Fruit fly (Drosophila melanogaster): Measurements from ENCODE around the gene E2f1.

E2f1 gene

DNA sequence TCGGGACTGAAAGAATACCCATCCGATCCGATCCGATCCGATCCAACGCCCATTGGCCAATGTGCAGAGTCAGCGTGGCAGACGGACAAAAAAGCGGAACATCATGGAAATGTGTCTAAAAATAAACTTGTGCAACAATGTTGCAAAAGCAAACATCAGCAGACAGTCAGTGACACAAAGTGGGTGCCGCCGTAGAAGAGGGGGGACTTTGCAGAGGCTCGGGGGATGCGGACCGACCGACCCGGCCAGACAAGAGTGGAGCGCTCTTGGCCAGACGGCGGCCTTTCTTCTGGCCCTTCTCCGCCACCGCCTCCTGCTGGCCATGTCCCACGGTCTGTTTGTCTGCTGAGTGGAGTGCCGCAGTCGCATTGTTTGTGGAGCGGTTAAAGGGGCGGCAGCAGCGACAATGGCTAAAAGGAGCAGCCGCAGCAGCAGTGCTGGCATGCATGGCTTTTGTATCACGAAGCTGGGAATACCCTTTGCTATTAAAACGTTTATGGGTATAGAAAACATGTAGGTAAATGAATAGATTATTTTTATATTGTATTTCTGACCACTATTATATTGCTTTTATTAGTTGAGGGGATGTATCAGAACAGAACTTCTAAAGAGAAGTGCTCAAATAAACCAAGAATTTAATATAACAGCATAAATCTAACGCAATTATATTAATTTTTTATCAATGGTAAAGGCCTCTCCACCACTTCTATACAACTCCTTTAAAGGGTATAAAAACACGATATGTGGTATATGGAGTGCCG, 52.2 kb downstream of the E2f1 start (continued):
- TF ChIP-seq CG11762 (GFP tag; optimal IDR thresholded peaks at IDR 0.05; ENCODE audit: insufficient read depth) (peak; percentile 55), CG32006 (GFP tag; optimal IDR thresholded peaks at IDR 0.05) (peak; percentile 77), cyc (GFP tag; optimal IDR thresholded peaks at IDR 0.05) (peak; percentile 72), CG8319 (GFP tag; optimal IDR thresholded peaks at IDR 0.05) (peak; percentile 59), CG31627 (GFP tag; optimal IDR thresholded peaks at IDR 0.05) (peak; percentile 76), Ets21C (GFP tag; optimal IDR thresholded peaks at IDR 0.05) (peak; percentile 67), CG1621 (tag; optimal IDR thresholded peaks at IDR 0.05) (peak; percentile 44), CG8632 (GFP tag; optimal IDR thresholded peaks at IDR 0.05) (peak; percentile 73), CG15336 (GFP tag; IDR thresholded peaks at IDR 0.05) (no peak), CG16779 (tag; optimal IDR thresholded peaks at IDR 0.05) (peak; percentile 51), CG6276 (GFP tag; optimal IDR thresholded peaks at IDR 0.05) (peak; percentile 45), CG3919 (GFP tag; optimal IDR thresholded peaks at IDR 0.05) (peak; percentile 82), svp (GFP tag) (peak; percentile 94)

DNA sequence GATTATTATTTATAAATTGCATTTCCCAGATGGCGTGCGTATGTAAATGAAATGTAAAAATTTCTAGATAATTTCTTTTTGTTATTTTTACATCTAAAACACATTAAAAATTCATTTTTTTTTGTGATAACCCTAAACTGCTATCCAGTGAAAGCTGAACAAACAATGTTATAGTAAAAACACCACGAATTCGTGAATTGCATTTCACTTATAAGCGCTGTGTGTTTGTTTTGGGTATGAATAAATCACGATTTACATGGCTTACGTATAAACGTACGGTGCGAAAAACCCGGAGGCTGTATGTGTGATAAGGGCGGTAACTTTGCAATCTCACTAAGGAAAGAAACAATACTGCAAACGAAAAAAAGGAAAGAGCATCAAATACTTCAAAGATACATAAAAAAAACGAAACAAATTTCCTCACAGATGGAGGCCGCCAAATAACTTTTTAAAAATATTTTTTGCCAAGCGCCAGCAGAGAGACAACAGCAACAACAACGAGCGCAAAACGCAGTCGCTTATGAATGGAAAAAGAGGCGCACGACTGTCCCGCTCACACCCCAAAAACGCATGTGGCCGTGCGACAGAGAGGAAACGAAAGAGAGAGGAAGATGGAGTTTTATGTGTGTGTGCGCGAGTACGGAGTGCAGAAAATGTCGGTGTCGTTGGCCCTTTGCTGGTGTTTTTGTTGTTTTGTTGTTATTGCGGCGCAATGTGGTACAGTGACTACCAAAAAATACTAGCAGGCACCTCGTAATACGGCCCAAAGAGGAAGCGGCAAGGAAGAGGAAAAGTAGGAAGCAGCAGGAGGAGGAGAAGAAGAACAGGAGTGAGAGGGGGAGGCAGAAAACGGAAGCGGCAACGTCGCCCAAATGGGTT, 54.2 kb downstream of the E2f1 start:
- TF ChIP-seq Ets96B (tag; optimal IDR thresholded peaks at IDR 0.05) (no peak), Sox15 (GFP tag; optimal IDR thresholded peaks at IDR 0.05) (no peak), CG6808 (GFP tag; optimal IDR thresholded peaks at IDR 0.05) (peak; percentile 28), achi (GFP tag; optimal IDR thresholded peaks at IDR 0.05) (no peak), CG1621 (tag; optimal IDR thresholded peaks at IDR 0.05) (peak; percentile 61), Blimp-1 (GFP tag; optimal IDR thresholded peaks at IDR 0.05) (peak; percentile 26), Ets21C (GFP tag; optimal IDR thresholded peaks at IDR 0.05) (no peak), Sox102F (GFP tag; optimal IDR thresholded peaks at IDR 0.05) (peak; percentile 14), Hr39 (GFP tag; optimal IDR thresholded peaks at IDR 0.05) (peak; percentile 5), CG32006 (GFP tag; optimal IDR thresholded peaks at IDR 0.05) (peak; percentile 12), CG6163 (GFP tag; IDR thresholded peaks at IDR 0.05) (no peak), CG16779 (tag; optimal IDR thresholded peaks at IDR 0.05) (peak; percentile 7), Eip78C (GFP tag) (peak; percentile 78), CG6276 (GFP tag; optimal IDR thresholded peaks at IDR 0.05) (peak; percentile 15), CG6854 (GFP tag; optimal IDR thresholded peaks at IDR 0.05) (peak; percentile 73), Smox (GFP tag; optimal IDR thresholded peaks at IDR 0.05) (no peak), esn (GFP tag; optimal IDR thresholded peaks at IDR 0.05) (peak; percentile 19), svp (GFP tag) (peak; percentile 85), CG7368 (GFP tag; optimal IDR thresholded peaks at IDR 0.05) (peak; percentile 16), CG4318 (GFP tag; optimal IDR thresholded peaks at IDR 0.05) (no peak), fd85E (GFP tag; optimal IDR thresholded peaks at IDR 0.05) (no peak), fd59A (GFP tag; optimal IDR thresholded peaks at IDR 0.05) (no peak), Sox14 (GFP tag; optimal IDR thresholded peaks at IDR 0.05) (peak; percentile 29), topi (GFP tag; optimal IDR thresholded peaks at IDR 0.05) (peak; percentile 31), CG8632 (GFP tag; optimal IDR thresholded peaks at IDR 0.05) (no peak), CG9139 (GFP tag; optimal IDR thresholded peaks at IDR 0.05) (peak; percentile 32), Eip75B (GFP tag; optimal IDR thresholded peaks at IDR 0.05) (no peak), acj6 (GFP tag; optimal IDR thresholded peaks at IDR 0.05) (no peak), Eip93F (GFP tag; optimal IDR thresholded peaks at IDR 0.05) (peak; percentile 51), CG34406 (GFP tag; optimal IDR thresholded peaks at IDR 0.05) (peak; percentile 9), dsx (GFP tag; optimal IDR thresholded peaks at IDR 0.05; ENCODE audit: poor library complexity, severe bottlenecking) (peak; percentile 95), vri (GFP tag; optimal IDR thresholded peaks at IDR 0.05) (peak; percentile 45), ss (GFP tag; optimal IDR thresholded peaks at IDR 0.05) (peak; percentile 60 to 68), spab (GFP tag; optimal IDR thresholded peaks at IDR 0.05) (no peak), CG10631 (GFP tag; optimal IDR thresholded peaks at IDR 0.05) (peak; percentile 14), CG6792 (GFP tag; optimal IDR thresholded peaks at IDR 0.05) (no peak), Gug (GFP tag; IDR thresholded peaks at IDR 0.05) (no peak), CG3919 (GFP tag; optimal IDR thresholded peaks at IDR 0.05) (no peak), salr (GFP tag; optimal IDR thresholded peaks at IDR 0.05) (peak in 1 of 2 experiments; percentile 28), CG31627 (GFP tag; optimal IDR thresholded peaks at IDR 0.05) (peak; percentile 32), Lpt (GFP tag; optimal IDR thresholded peaks at IDR 0.05) (peak; percentile 75)

All from whole organism, prepupa.